Fruit fly (Drosophila melanogaster): ENCODE data around the gene CAH2.

The CAH2 gene

DNA sequence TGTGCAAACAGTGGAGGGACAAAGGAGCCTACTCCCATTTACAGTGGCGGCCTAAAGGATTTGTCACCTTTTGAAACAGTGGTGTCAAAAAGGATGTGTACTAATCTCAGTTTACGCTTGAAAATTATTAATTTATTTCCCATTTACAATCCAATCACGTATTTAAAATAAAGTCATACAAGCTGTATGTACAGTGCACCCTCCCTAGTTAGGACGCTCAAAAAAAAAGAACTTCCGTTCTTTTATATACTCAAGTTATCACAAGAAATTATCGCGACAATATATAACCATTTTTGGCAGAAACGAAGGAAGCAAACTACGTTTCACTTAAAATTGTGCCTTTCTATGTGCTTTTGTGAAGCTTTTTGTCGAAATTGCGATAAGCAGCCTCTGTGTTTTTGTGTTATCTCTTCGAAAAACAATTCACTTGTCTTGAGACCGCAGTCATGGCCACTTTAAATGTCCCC lies 38.1 kb upstream of the CAH2 start (continued):
- peak; percentile 9 for TF ChIP-seq CG1233 (GFP tag; optimal IDR thresholded peaks at IDR 0.05)
- peak; percentile 4 for TF ChIP-seq CG16863 (GFP tag; optimal IDR thresholded peaks at IDR 0.05)
- TF ChIP-seq grau (tag; optimal IDR thresholded peaks at IDR 0.05): peak; percentile 92
- TF ChIP-seq Dip2 (GFP tag; IDR thresholded peaks at IDR 0.05): no peak
- peak; percentile 41 for TF ChIP-seq CG8944 (GFP tag; optimal IDR thresholded peaks at IDR 0.05)
- no peak for TF ChIP-seq CkIIα-i1 (GFP tag; IDR thresholded peaks at IDR 0.05)
- TF ChIP-seq Mes4 (GFP tag; optimal IDR thresholded peaks at IDR 0.05): peak; percentile 19
- TF ChIP-seq ewg (GFP tag; optimal IDR thresholded peaks at IDR 0.05): peak; percentile 11
- peak; percentile 26 for TF ChIP-seq pho (GFP tag; optimal IDR thresholded peaks at IDR 0.05)
- TF ChIP-seq cas (GFP tag; IDR thresholded peaks at IDR 0.05): no peak
- peak; percentile 50 for TF ChIP-seq Dek (tag; optimal IDR thresholded peaks at IDR 0.05)
- no peak for TF ChIP-seq CG32772 (GFP tag; IDR thresholded peaks at IDR 0.05)
- peak; percentile 51 for TF ChIP-seq unpg (GFP tag; optimal IDR thresholded peaks at IDR 0.05)
- TF ChIP-seq CG18262 (tag; optimal IDR thresholded peaks at IDR 0.05): peak; percentile 44
- no peak; the same call in 1 of the 2 replicates for TF ChIP-seq CG32767 (GFP tag; IDR thresholded peaks at IDR 0.05)
- no peak for TF ChIP-seq CG7928 (GFP tag; optimal IDR thresholded peaks at IDR 0.05)
- TF ChIP-seq Atf6 (GFP tag; IDR thresholded peaks at IDR 0.05): peak; percentile 24; the same call in 1 of the 2 replicates
- TF ChIP-seq her (GFP tag; optimal IDR thresholded peaks at IDR 0.05): peak; percentile 25
- TF ChIP-seq rib (GFP tag; IDR thresholded peaks at IDR 0.05): no peak
- TF ChIP-seq sd (tag; optimal IDR thresholded peaks at IDR 0.05): no peak
- no peak for TF ChIP-seq gt (GFP tag; IDR thresholded peaks at IDR 0.05)
- TF ChIP-seq ro (GFP tag; IDR thresholded peaks at IDR 0.05): 0 out of 2 replicates have a peak, but pooled peaks have one; percentile 13
- no peak for TF ChIP-seq Hr78 (GFP tag; optimal IDR thresholded peaks at IDR 0.05)
- TF ChIP-seq gce (GFP tag; IDR thresholded peaks at IDR 0.05): no peak
- TF ChIP-seq CG17829 (tag; optimal IDR thresholded peaks at IDR 0.05): peak; percentile 28
- TF ChIP-seq CG4424 (GFP tag; optimal IDR thresholded peaks at IDR 0.05): peak; percentile 44
- TF ChIP-seq tx (GFP tag; optimal IDR thresholded peaks at IDR 0.05): peak; percentile 28
- peak; percentile 34 for TF ChIP-seq CG13775 (GFP tag; optimal IDR thresholded peaks at IDR 0.05)
- no peak for TF ChIP-seq grn (GFP tag; optimal IDR thresholded peaks at IDR 0.05)
- TF ChIP-seq vnd (GFP tag; IDR thresholded peaks at IDR 0.05; ENCODE audit: partially characterized antibody): no peak
- no peak for TF ChIP-seq ranshi (GFP tag; IDR thresholded peaks at IDR 0.05)
- peak; percentile 57; the same call in 1 of the 2 replicates for TF ChIP-seq CG32532 (GFP tag; IDR thresholded peaks at IDR 0.05)
- peak; percentile 70 for TF ChIP-seq dysf (GFP tag; IDR thresholded peaks at IDR 0.05)
- no peak for TF ChIP-seq prd (optimal IDR thresholded peaks at IDR 0.05)
- TF ChIP-seq prd (GFP tag; IDR thresholded peaks at IDR 0.05): peak; percentile 56
- no peak for TF ChIP-seq sqz (GFP tag; optimal IDR thresholded peaks at IDR 0.05)
- peak in 1 of 2 experiments; percentile 5 for TF ChIP-seq Eip74EF (GFP tag; optimal IDR thresholded peaks at IDR 0.05)
- peak; percentile 48; the same call in 1 of the 2 replicates for TF ChIP-seq Awh (GFP tag; IDR thresholded peaks at IDR 0.05)
- TF ChIP-seq sisA (GFP tag; IDR thresholded peaks at IDR 0.05): peak; percentile 46; the same call in 1 of the 2 replicates
- no peak for TF ChIP-seq jing (GFP tag; optimal IDR thresholded peaks at IDR 0.05)
- peak; percentile 54; the same call in 2 of the 3 replicates for TF ChIP-seq CG34422 (GFP tag; IDR thresholded peaks at IDR 0.05)
- TF ChIP-seq Hmx (GFP tag; optimal IDR thresholded peaks at IDR 0.05): no peak
- TF ChIP-seq zfh2 (GFP tag; optimal IDR thresholded peaks at IDR 0.05): peak; percentile 54
- no peak for TF ChIP-seq CG30431 (GFP tag; optimal IDR thresholded peaks at IDR 0.05)
- peak; percentile 52 for TF ChIP-seq CG17385 (GFP tag; optimal IDR thresholded peaks at IDR 0.05)
- TF ChIP-seq hth (optimal IDR thresholded peaks at IDR 0.05): no peak
- TF ChIP-seq dimm (GFP tag; IDR thresholded peaks at IDR 0.05): no peak
- peak; percentile 52 for TF ChIP-seq phol (tag; optimal IDR thresholded peaks at IDR 0.05)
- TF ChIP-seq CG11093 (GFP tag; IDR thresholded peaks at IDR 0.05): 0 out of 3 replicates have a peak, but pooled peaks have one; percentile 22
- no peak for TF ChIP-seq CG14050 (GFP tag; IDR thresholded peaks at IDR 0.05)
- TF ChIP-seq CG9817 (tag; optimal IDR thresholded peaks at IDR 0.05): peak; percentile 70
- TF ChIP-seq ab (GFP tag; optimal IDR thresholded peaks at IDR 0.05): no peak
